Fruit fly (Drosophila melanogaster): ENCODE data around the gene lmgA.

lmgA gene

DNA sequence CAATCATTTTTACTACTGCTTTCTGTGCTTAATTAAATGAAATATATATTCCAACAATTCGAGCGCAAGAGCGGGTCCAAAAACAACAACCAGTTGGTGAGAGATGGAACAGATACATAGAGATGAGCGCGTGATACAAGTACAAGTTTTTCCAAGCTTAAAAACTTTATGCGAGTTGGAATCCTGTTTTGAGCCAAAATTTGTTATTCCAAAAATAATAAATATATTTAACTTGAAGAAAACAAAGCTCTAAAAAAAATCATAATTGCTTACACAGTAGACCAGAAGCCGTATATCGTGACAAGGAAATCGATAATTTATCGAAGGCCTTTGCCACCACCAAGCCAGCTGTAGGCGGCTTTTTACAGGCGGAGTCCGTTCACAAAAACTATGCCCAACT, 13.7 kb downstream of the lmgA start, which contains the start of the genes CG13097 and PIG-U (continued):
- TF ChIP-seq fd102C (GFP tag; optimal IDR thresholded peaks at IDR 0.05), result peak; percentile 36
- peak; percentile 70 for TF ChIP-seq YL-1 (GFP tag; optimal IDR thresholded peaks at IDR 0.05)
- TF ChIP-seq Ssrp (tag; optimal IDR thresholded peaks at IDR 0.05), result peak; percentile 63
- TF ChIP-seq gcm (GFP tag; optimal IDR thresholded peaks at IDR 0.05), result no peak
- no peak for TF ChIP-seq Blimp-1 (GFP tag; optimal IDR thresholded peaks at IDR 0.05)
- TF ChIP-seq CG15479 (GFP tag; optimal IDR thresholded peaks at IDR 0.05), result no peak
- TF ChIP-seq Fer1 (GFP tag; optimal IDR thresholded peaks at IDR 0.05), result peak; percentile 84
- TF ChIP-seq CG7556 (GFP tag; optimal IDR thresholded peaks at IDR 0.05), result peak; percentile 70
- no peak for TF ChIP-seq toy (GFP tag; IDR thresholded peaks at IDR 0.05)
- peak; percentile 90 for TF ChIP-seq Rfx (GFP tag; IDR thresholded peaks at IDR 0.05)
- peak; percentile 98 for TF ChIP-seq Dll (GFP tag; IDR thresholded peaks at IDR 0.05; ENCODE audit: partially characterized antibody)
- peak; percentile 30 for TF ChIP-seq CrebB (tag; optimal IDR thresholded peaks at IDR 0.05)
- TF ChIP-seq CG3065 (GFP tag; optimal IDR thresholded peaks at IDR 0.05), result peak; percentile 53
- peak; percentile 67 for TF ChIP-seq CG10462 (GFP tag; optimal IDR thresholded peaks at IDR 0.05)
- TF ChIP-seq ranshi (GFP tag; IDR thresholded peaks at IDR 0.05), result peak; percentile 85
- peak; percentile 56 for TF ChIP-seq CG1233 (GFP tag; optimal IDR thresholded peaks at IDR 0.05)
- TF ChIP-seq sc (optimal IDR thresholded peaks at IDR 0.05), result no peak
- TF ChIP-seq sc (GFP tag; optimal IDR thresholded peaks at IDR 0.05), result no peak
- peak; percentile 69 for TF ChIP-seq cato (GFP tag; optimal IDR thresholded peaks at IDR 0.05; ENCODE audit: borderline replicate concordance)
- TF ChIP-seq phol (tag; optimal IDR thresholded peaks at IDR 0.05), result peak; percentile 79
- peak; percentile 46 for TF ChIP-seq CG18619 (GFP tag; optimal IDR thresholded peaks at IDR 0.05)
- TF ChIP-seq slp2 (GFP tag; optimal IDR thresholded peaks at IDR 0.05), result peak; percentile 13
- TF ChIP-seq CG4707 (GFP tag; optimal IDR thresholded peaks at IDR 0.05), result no peak
- peak; percentile 85 for TF ChIP-seq zfh2 (GFP tag; optimal IDR thresholded peaks at IDR 0.05)
- peak; percentile 10 for TF ChIP-seq pb (GFP tag; optimal IDR thresholded peaks at IDR 0.05)
- peak; percentile 74 for TF ChIP-seq CG17359 (tag; optimal IDR thresholded peaks at IDR 0.05)
- TF ChIP-seq CG10147 (GFP tag; optimal IDR thresholded peaks at IDR 0.05), result peak; percentile 80
- TF ChIP-seq jing (GFP tag; optimal IDR thresholded peaks at IDR 0.05), result no peak
- TF ChIP-seq Mrtf (GFP tag; IDR thresholded peaks at IDR 0.05), result no peak; the same call in 2 of the 3 replicates
- TF ChIP-seq Nf-YA (GFP tag; IDR thresholded peaks at IDR 0.05), result peak; percentile 68; the same call in 1 of the 2 replicates
- peak; percentile 66 for TF ChIP-seq scrt (GFP tag; optimal IDR thresholded peaks at IDR 0.05)
- no peak for TF ChIP-seq cad (GFP tag; optimal IDR thresholded peaks at IDR 0.05)
- peak; percentile 68 for TF ChIP-seq Myb (GFP tag; optimal IDR thresholded peaks at IDR 0.05)
- peak; percentile 45; the same call in 1 of the 2 replicates for TF ChIP-seq CG5953 (GFP tag; IDR thresholded peaks at IDR 0.05)
- no peak for TF ChIP-seq CG12071 (GFP tag; optimal IDR thresholded peaks at IDR 0.05)
- TF ChIP-seq CG3726 (GFP tag; IDR thresholded peaks at IDR 0.05), result no peak
- no peak for TF ChIP-seq Kr (GFP tag; optimal IDR thresholded peaks at IDR 0.05)
- TF ChIP-seq CG17612 (GFP tag; IDR thresholded peaks at IDR 0.05), result no peak
- no peak for TF ChIP-seq CG17912 (GFP tag; optimal IDR thresholded peaks at IDR 0.05)
- peak; percentile 86 for TF ChIP-seq mam (GFP tag; optimal IDR thresholded peaks at IDR 0.05)
- TF ChIP-seq tx (GFP tag; optimal IDR thresholded peaks at IDR 0.05), result peak; percentile 81
- TF ChIP-seq lilli (GFP tag; optimal IDR thresholded peaks at IDR 0.05), result peak; percentile 95
- TF ChIP-seq gcm2 (GFP tag; optimal IDR thresholded peaks at IDR 0.05), result no peak
- TF ChIP-seq nerfin-2 (GFP tag; IDR thresholded peaks at IDR 0.05; ENCODE audit: partially characterized antibody), result peak; percentile 77
- TF ChIP-seq Hmr (GFP tag; optimal IDR thresholded peaks at IDR 0.05), result no peak
- TF ChIP-seq CG7786 (GFP tag; optimal IDR thresholded peaks at IDR 0.05), result peak; percentile 69
- TF ChIP-seq CG34224 (GFP tag; IDR thresholded peaks at IDR 0.05; ENCODE audit: partially characterized antibody), result peak; percentile 97
- peak; percentile 83 for TF ChIP-seq CG15696 (tag; optimal IDR thresholded peaks at IDR 0.05)
- TF ChIP-seq ken (GFP tag; IDR thresholded peaks at IDR 0.05), result peak; percentile 84; the same call in 2 of the 3 replicates
- no peak for TF ChIP-seq aop (GFP tag; IDR thresholded peaks at IDR 0.05)
- no peak for TF ChIP-seq CG8359 (GFP tag; optimal IDR thresholded peaks at IDR 0.05; ENCODE audit: borderline replicate concordance)
